Worm (Caenorhabditis elegans): ENCODE measurements around the gene F41C3.7.

DNA sequence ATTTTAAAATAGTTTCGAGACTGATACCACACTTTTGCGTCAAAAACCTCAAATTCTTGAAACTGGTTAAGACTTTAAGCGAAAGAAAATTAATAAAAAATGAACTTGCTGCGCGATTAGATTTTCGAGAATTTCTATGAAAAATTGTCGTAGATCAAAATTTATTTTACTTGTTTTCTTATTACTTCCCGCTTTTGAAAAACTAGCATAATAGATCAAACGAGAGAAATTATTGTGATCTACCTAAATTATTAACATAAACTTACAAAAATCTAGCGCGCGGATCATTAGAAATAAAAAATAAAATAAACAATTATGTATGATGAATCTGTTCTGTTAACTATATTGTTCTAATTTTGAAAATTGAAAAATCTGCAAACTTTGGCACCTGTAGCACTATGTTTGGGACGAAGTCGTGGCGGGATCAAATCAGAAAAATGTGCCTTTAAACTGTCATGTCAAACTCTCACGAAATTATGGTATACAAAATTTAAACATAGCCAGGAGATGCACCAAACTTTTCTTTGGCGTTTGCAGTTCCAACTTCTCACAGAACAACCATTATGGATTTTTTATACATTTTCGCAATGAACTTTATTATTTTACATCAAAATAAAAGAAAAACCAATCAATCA lies 3.0 kb upstream of the F41C3.7 start:
- TF ChIP-seq nhr-11 (tag; optimal IDR thresholded peaks at IDR 0.05) (no peak), nhr-28 (tag; optimal IDR thresholded peaks at IDR 0.05) (no peak), zag-1 (tag; optimal IDR thresholded peaks at IDR 0.05) (no peak), elt-3 (tag; optimal IDR thresholded peaks at IDR 0.05) (no peak), ama-1 (optimal IDR thresholded peaks at IDR 0.05) (peak; percentile 10), unc-86 (tag; optimal IDR thresholded peaks at IDR 0.05) (no peak)

All from whole organism, L1 larva.